Worm (Caenorhabditis elegans) whole organism, young adult: ENCODE measurements around the gene JC8.16.
"Not testable (repeated sequence)": the region's sequence is repeated elsewhere in the genome, so short reads cannot be mapped to it uniquely, and the experiment has no call there.

Source experiments
- F10E7.11 ChIP-seq: sonication (generic microtip); optimal IDR thresholded peaks from 2 replicates; lab custom pipeline; 2017; ENCODE audit warnings: mild to moderate bottlenecking, missing genetic modification characterization, moderate library complexity, missing compliant biosample characterization
- F57C9.4 ChIP-seq: sonication (generic microtip); optimal IDR thresholded peaks from 2 replicates; lab custom pipeline; 2017; ENCODE audit warnings: mild to moderate bottlenecking, missing genetic modification characterization, missing compliant biosample characterization
- ZK185.1 ChIP-seq: sonication (generic microtip); optimal IDR thresholded peaks from 2 replicates; lab custom pipeline; 2016; ENCODE audit warnings: mild to moderate bottlenecking, missing genetic modification characterization, missing compliant biosample characterization; ENCODE audit not compliant: poor library complexity, severe bottlenecking
- ama-1 ChIP-seq, 3 experiments: fragments of 150-350 bp in 1 of 3; sonication (generic microtip) in 2 of 3; optimal IDR thresholded peaks; 2 replicates each; lab custom pipeline; 2014 to 2018; ENCODE audit warnings: missing biosample characterization in 2 of 3, missing genetic modification characterization in 2 of 3, missing genetic modification reagents in 2 of 3
- cebp-1 ChIP-seq, 2 experiments: fragments of 200-800 bp in 1 of 2; sonication (Bioruptor generic) in 1 of 2; sonication (generic microtip) in 1 of 2; IDR thresholded peaks in 1 of 2; optimal IDR thresholded peaks in 1 of 2; 2 replicates each; pipeline versions ENCODE4 v1.3.6 to Lab custom; 2017 to 2022; ENCODE audit warnings: missing compliant biosample characterization in 2 of 2, missing genetic modification characterization in 2 of 2, mild to moderate bottlenecking in 1 of 2, missing genetic modification reagents in 1 of 2, moderate library complexity in 1 of 2
- ceh-27 ChIP-seq: fragments of 200-800 bp; sonication (Bioruptor generic); optimal IDR thresholded peaks from 2 replicates; lab custom pipeline; 2018; ENCODE audit warnings: mild to moderate bottlenecking, missing genetic modification characterization, moderate library complexity, missing compliant biosample characterization
- lin-35 ChIP-seq, 3 experiments: fragments of 150-350 bp in 2 of 3; sonication (generic microtip) in 1 of 3; optimal IDR thresholded peaks; 2 replicates each; lab custom pipeline; 2014 to 2018; ENCODE audit warnings: missing biosample characterization in 3 of 3, missing genetic modification characterization in 3 of 3, missing genetic modification reagents in 3 of 3
- nhr-90 ChIP-seq: sonication (generic microtip); optimal IDR thresholded peaks from 2 replicates; lab custom pipeline; 2016; ENCODE audit warnings: missing genotype, mild to moderate bottlenecking, missing genetic modification characterization, missing compliant biosample characterization
- pha-4 ChIP-seq: fragments of 150-350 bp; sonication (generic microtip); optimal IDR thresholded peaks from 2 replicates; lab custom pipeline; 2014; ENCODE audit warnings: missing biosample characterization, missing genetic modification reagents, missing genetic modification characterization
- sea-2 ChIP-seq: fragments of 200-800 bp; sonication (Bioruptor generic); IDR thresholded peaks from 2 replicates; pipeline ENCODE4 v1.3.6; 2022; ENCODE audit warnings: missing genetic modification characterization, missing compliant biosample characterization
- snpc-1.3 ChIP-seq: sonication (generic microtip); optimal IDR thresholded peaks from 2 replicates; lab custom pipeline; 2017; ENCODE audit warnings: missing genetic modification characterization, mild to moderate bottlenecking, missing compliant biosample characterization, antibody characterized with exemption, moderate library complexity, missing genotype, missing genetic modification reagents; ENCODE audit not compliant: insufficient read depth
- unc-62 ChIP-seq: fragments of 150-350 bp; optimal IDR thresholded peaks from 2 replicates; lab custom pipeline; 2014; ENCODE audit warnings: missing biosample characterization, missing genetic modification reagents, missing genetic modification characterization

DNA sequence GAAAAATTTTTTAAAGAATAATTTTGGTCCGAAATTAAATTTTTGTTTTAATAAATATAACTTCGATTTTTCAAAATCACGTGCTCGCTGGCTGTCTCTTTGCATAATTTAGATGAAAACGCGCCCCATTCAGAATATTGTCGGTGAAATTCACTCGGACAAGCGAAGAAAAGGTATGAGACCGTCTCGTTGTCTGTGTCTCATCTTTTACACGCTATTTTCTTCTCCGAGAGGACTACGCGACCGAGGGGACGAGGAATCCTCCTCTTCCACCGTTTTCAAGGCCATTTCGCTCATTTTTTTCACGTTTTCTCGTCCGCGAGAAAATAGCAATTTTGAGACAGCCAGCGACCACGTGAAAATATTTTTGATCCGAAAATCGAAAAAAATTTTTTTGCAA, 3.9 kb downstream of the JC8.16 start:
- not testable (repeated sequence) for TF ChIP-seq lin-35 (GFP tag; optimal IDR thresholded peaks at IDR 0.05; lab: Kevin White, UChicago); ZK185.1 (tag; lab: Kevin White, UChicago); ceh-27 (GFP tag; lab: Kevin White, UChicago); unc-62; F10E7.11 (tag; lab: Kevin White, UChicago); pha-4 (tag; lab: Kevin White, UChicago); F57C9.4 (tag; lab: Kevin White, UChicago); nhr-90 (tag; lab: Kevin White, UChicago); snpc-1.3 (tag; lab: Kevin White, UChicago); ama-1 (optimal IDR thresholded peaks at IDR 0.05; lab: Kevin White, UChicago); ama-1 (GFP tag; optimal IDR thresholded peaks at IDR 0.05; lab: Kevin White, UChicago); cebp-1 (GFP tag; IDR thresholded peaks at IDR 0.05; lab: Robert Waterston, UW); cebp-1 (tag; optimal IDR thresholded peaks at IDR 0.05; lab: Kevin White, UChicago); sea-2 (GFP tag; lab: Robert Waterston, UW)
